Fruit fly (Drosophila melanogaster): ENCODE measurements around the gene iPLA2-VIA.
A peak's percentile ranks its signal among the peaks of the same experiment; 100 is the strongest.

Gene iPLA2-VIA

DNA sequence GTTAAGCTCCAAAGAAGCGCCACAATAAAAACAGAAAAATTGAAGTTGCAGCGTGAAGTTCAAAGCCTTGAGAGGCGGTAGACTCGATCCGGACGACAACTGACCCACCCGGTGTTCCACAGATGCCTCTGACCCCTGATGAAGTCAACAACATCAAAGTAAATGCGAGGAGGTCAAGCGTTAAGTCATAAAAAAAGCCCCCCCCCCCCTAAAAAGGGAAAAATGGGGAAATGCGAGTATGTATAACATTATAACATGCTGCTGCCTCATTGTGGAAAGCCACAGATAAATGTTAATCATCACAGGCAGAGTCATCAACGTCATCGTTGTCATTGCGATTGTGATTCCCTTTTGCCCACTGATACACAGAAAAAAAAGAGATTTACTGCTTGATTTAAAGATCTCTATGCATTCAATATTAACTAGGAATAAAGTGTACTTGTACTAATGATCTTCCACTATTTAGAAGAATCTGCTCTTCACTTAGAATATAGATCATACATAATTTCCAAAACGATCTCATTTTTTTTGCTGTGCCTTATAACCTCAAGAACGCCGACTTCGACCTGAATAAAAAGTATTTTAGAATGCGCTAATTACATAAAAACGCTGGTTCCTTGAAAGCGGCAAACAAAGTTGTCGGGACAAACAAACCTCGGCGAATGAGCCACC lies 13.0 kb downstream of the iPLA2-VIA start:
- TF ChIP-seq Sry-δ (GFP tag; optimal IDR thresholded peaks at IDR 0.05) (no peak), pum (GFP tag; optimal IDR thresholded peaks at IDR 0.05) (no peak), Hr78 (GFP tag; optimal IDR thresholded peaks at IDR 0.05) (peak in 1 of 2 experiments; percentile 81), CG11504 (tag; optimal IDR thresholded peaks at IDR 0.05) (peak; percentile 9), sens (GFP tag) (peak; percentile 80), Bgb (GFP tag; IDR thresholded peaks at IDR 0.05; ENCODE audit: partially characterized antibody) (no peak), repo (GFP tag; optimal IDR thresholded peaks at IDR 0.05) (no peak), phol (tag; optimal IDR thresholded peaks at IDR 0.05) (peak; percentile 7), Kr (GFP tag; optimal IDR thresholded peaks at IDR 0.05) (no peak), stwl (tag; optimal IDR thresholded peaks at IDR 0.05) (no peak), CG12769 (tag; optimal IDR thresholded peaks at IDR 0.05) (no peak), Sox102F (GFP tag; optimal IDR thresholded peaks at IDR 0.05) (peak; percentile 17), pros (GFP tag; optimal IDR thresholded peaks at IDR 0.05) (peak; percentile 2), H2.0 (GFP tag; IDR thresholded peaks at IDR 0.05) (0 out of 2 replicates have a peak, but pooled peaks have one; percentile 6), Med (GFP tag) (peak; percentile 36), CG14050 (GFP tag; IDR thresholded peaks at IDR 0.05) (no peak), CG32532 (GFP tag; IDR thresholded peaks at IDR 0.05) (no peak), chinmo (GFP tag; IDR thresholded peaks at IDR 0.05; ENCODE audit: partially characterized antibody) (0 out of 4 replicates have a peak, but pooled peaks have one; percentile 25), lmd (GFP tag; IDR thresholded peaks at IDR 0.05) (no peak), Deaf1 (tag; optimal IDR thresholded peaks at IDR 0.05) (no peak), gem (tag; optimal IDR thresholded peaks at IDR 0.05) (peak; percentile 12), crol (GFP tag; IDR thresholded peaks at IDR 0.05) (peak; percentile 52; the same call in 1 of the 2 replicates), aop (GFP tag; IDR thresholded peaks at IDR 0.05) (no peak), bsh (GFP tag; optimal IDR thresholded peaks at IDR 0.05) (peak in 1 of 2 experiments; percentile 12)

DNA sequence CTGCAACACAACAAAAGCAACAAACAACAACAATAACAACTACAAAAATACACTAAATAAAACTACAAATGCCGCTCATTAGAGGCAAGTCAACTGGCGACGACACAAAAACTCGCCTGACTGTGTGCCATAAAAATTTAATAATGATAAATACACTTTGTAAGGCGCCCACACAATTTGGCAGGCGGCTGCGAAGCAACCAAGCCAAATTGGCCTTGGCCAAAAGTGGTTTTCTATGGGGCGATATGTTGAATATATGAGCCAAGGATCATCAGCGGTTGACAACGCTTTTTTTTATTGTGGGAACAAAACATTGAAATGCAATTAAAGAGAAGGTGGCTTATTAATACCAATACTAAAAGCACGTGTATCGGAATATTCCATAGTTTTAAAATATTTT lies 14.0 kb downstream of the iPLA2-VIA start:
- TF ChIP-seq amos (GFP tag; IDR thresholded peaks at IDR 0.05; ENCODE audit: partially characterized antibody): no peak
- TF ChIP-seq CG1024 (GFP tag; IDR thresholded peaks at IDR 0.05): no peak
- no peak for TF ChIP-seq CG18011 (GFP tag; optimal IDR thresholded peaks at IDR 0.05)
- TF ChIP-seq Med (GFP tag): peak; percentile 69
- TF ChIP-seq Drgx (GFP tag; IDR thresholded peaks at IDR 0.05): no peak
- 0 out of 4 replicates have a peak, but pooled peaks have one; percentile 50 for TF ChIP-seq chinmo (GFP tag; IDR thresholded peaks at IDR 0.05; ENCODE audit: partially characterized antibody)
- peak; percentile 49 for TF ChIP-seq ftz-f1 (GFP tag; optimal IDR thresholded peaks at IDR 0.05)
- TF ChIP-seq CG10979 (tag; optimal IDR thresholded peaks at IDR 0.05): no peak
- TF ChIP-seq sr (GFP tag; IDR thresholded peaks at IDR 0.05): peak; percentile 87
- no peak for TF ChIP-seq pum (GFP tag; optimal IDR thresholded peaks at IDR 0.05)

dm6 chr3L:9848744-9849143 lies 15.4 kb downstream of the iPLA2-VIA start:
- TF ChIP-seq bsh (GFP tag; optimal IDR thresholded peaks at IDR 0.05): peak in 1 of 2 experiments; percentile 95
- no peak for TF ChIP-seq CG10543 (GFP tag; optimal IDR thresholded peaks at IDR 0.05)
- TF ChIP-seq Drgx (GFP tag; IDR thresholded peaks at IDR 0.05): peak; percentile 58
- TF ChIP-seq BtbVII (GFP tag; optimal IDR thresholded peaks at IDR 0.05): no peak
- TF ChIP-seq sqz (GFP tag; optimal IDR thresholded peaks at IDR 0.05): peak; percentile 4
- TF ChIP-seq ewg (GFP tag; optimal IDR thresholded peaks at IDR 0.05): no peak
- peak; percentile 96 for TF ChIP-seq nom (GFP tag; optimal IDR thresholded peaks at IDR 0.05)
- TF ChIP-seq Hr39 (optimal IDR thresholded peaks at IDR 0.05): peak; percentile 65
- no peak for TF ChIP-seq CG15269 (tag; optimal IDR thresholded peaks at IDR 0.05)

Data from whole organism, embryonic.